Worm (Caenorhabditis elegans) whole organism, L4 larva: Measurements from ENCODE around the gene let-2.

ENCODE experiments used
- lin-39 ChIP-seq: fragments of 150-350 bp; optimal IDR thresholded peaks from 2 replicates; lab custom pipeline; 2014; ENCODE audit warnings: missing biosample characterization, missing genetic modification reagents, missing genetic modification characterization
- php-3 ChIP-seq: fragments of 200-800 bp; sonication (Bioruptor generic); IDR thresholded peaks from 2 replicates; pipeline ENCODE4 v1.3.6; 2022; ENCODE audit warnings: missing genetic modification reagents, missing genetic modification characterization, missing compliant biosample characterization

ce11 chrX:16392107-16392506 lies 3.0 kb upstream of the let-2 start:
- no peak for TF ChIP-seq lin-39 (tag; lab: Kevin White, UChicago)
- no peak for TF ChIP-seq php-3 (GFP tag; lab: Robert Waterston, UW)
